Worm (Caenorhabditis elegans) whole organism, young adult: Measurements from ENCODE around the gene R11G1.11.

Source experiments
- D2030.7 ChIP-seq: fragments of 200-800 bp; sonication (Bioruptor generic); IDR thresholded peaks from 2 replicates; pipeline ENCODE4 v1.3.6; 2022; ENCODE audit warnings: missing genetic modification reagents, missing genetic modification characterization, missing compliant biosample characterization
- bed-2 ChIP-seq: fragments of 200-800 bp; sonication (Bioruptor generic); IDR thresholded peaks from 2 replicates; pipeline ENCODE4 v1.3.6; 2022; ENCODE audit warnings: missing genetic modification reagents, missing genetic modification characterization, missing compliant biosample characterization
- die-1 ChIP-seq: sonication (generic microtip); optimal IDR thresholded peaks from 2 replicates; lab custom pipeline; 2016; ENCODE audit warnings: missing genotype, mild to moderate bottlenecking, missing genetic modification characterization, missing compliant biosample characterization
- ets-4 ChIP-seq: fragments of 200-800 bp; sonication (Bioruptor generic); optimal IDR thresholded peaks from 2 replicates; lab custom pipeline; 2018; ENCODE audit warnings: mild to moderate bottlenecking, missing genetic modification characterization, missing compliant biosample characterization
- him-1 ChIP-seq: sonication (generic microtip); optimal IDR thresholded peaks from 2 replicates; lab custom pipeline; 2016; ENCODE audit warnings: missing genotype, missing genetic modification reagents, missing genetic modification characterization, missing compliant biosample characterization
- hmg-20 ChIP-seq: fragments of 200-800 bp; sonication (Bioruptor generic); IDR thresholded peaks from 2 replicates; pipeline ENCODE4 v1.3.6; 2022; ENCODE audit warnings: missing genetic modification reagents, missing genetic modification characterization, missing compliant biosample characterization
- nhr-90 ChIP-seq: sonication (generic microtip); optimal IDR thresholded peaks from 2 replicates; lab custom pipeline; 2016; ENCODE audit warnings: missing genotype, mild to moderate bottlenecking, missing genetic modification characterization, missing compliant biosample characterization
- sea-2 ChIP-seq: fragments of 200-800 bp; sonication (Bioruptor generic); IDR thresholded peaks from 2 replicates; pipeline ENCODE4 v1.3.6; 2022; ENCODE audit warnings: missing genetic modification characterization, missing compliant biosample characterization
- ztf-22 ChIP-seq: fragments of 200-800 bp; sonication (Bioruptor generic); optimal IDR thresholded peaks from 2 replicates; lab custom pipeline; 2018; ENCODE audit warnings: mild to moderate bottlenecking, missing genetic modification characterization, moderate library complexity, missing compliant biosample characterization

ce11 chrX:3633654-3634053 lies 21.1 kb upstream of the R11G1.11 start, which contains the start of gene gst-11:
- TF ChIP-seq hmg-20 (GFP tag; lab: Robert Waterston, UW) (no peak), sea-2 (no peak), die-1 (tag; lab: Kevin White, UChicago) (no peak), D2030.7 (GFP tag; lab: Robert Waterston, UW) (no peak), ets-4 (GFP tag; lab: Kevin White, UChicago) (no peak), nhr-90 (tag; lab: Kevin White, UChicago) (no peak), bed-2 (GFP tag; lab: Robert Waterston, UW) (no peak), him-1 (tag; lab: Kevin White, UChicago) (no peak), ztf-22 (no peak)
